Fruit fly (Drosophila melanogaster) whole organism, pupa: ENCODE data around the gene CG1545.
A peak's percentile ranks its signal among the peaks of the same experiment; 100 is the strongest.

Source experiments
- CG10348 ChIP-seq: fragments of 200-800 bp; sonication (Bioruptor generic); IDR thresholded peaks from 2 replicates; pipeline ENCODE4 v1.3.6; 2022; ENCODE audit warnings: missing biosample characterization, missing genetic modification characterization
- CG12605 ChIP-seq: fragments of 200-800 bp; sonication (Bioruptor generic); IDR thresholded peaks from 2 replicates; pipeline ENCODE4 v1.3.6; 2022; ENCODE audit warnings: missing biosample characterization, missing genetic modification characterization
- CG13204 ChIP-seq: fragments of 200-800 bp; sonication (Bioruptor generic); optimal IDR thresholded peaks from 2 replicates; lab custom pipeline; 2018; ENCODE audit warnings: missing biosample characterization, mild to moderate bottlenecking, missing genetic modification characterization, moderate library complexity
- CG14655 ChIP-seq: fragments of 200-800 bp; sonication (Bioruptor generic); optimal IDR thresholded peaks from 3 replicates; lab custom pipeline; 2017; ENCODE audit warnings: mild to moderate bottlenecking, missing biosample characterization, missing genetic modification reagents, missing genetic modification characterization
- CG15710 ChIP-seq: fragments of 200-800 bp; sonication (Bioruptor generic); optimal IDR thresholded peaks from 2 replicates; lab custom pipeline; 2018; ENCODE audit warnings: missing biosample characterization, mild to moderate bottlenecking, missing genetic modification characterization, moderate library complexity
- CG17806 ChIP-seq: fragments of 200-800 bp; sonication (Bioruptor generic); optimal IDR thresholded peaks from 2 replicates; lab custom pipeline; 2018; ENCODE audit warnings: missing biosample characterization, mild to moderate bottlenecking, missing genetic modification characterization, moderate library complexity
- CG32121 ChIP-seq: fragments of 200-800 bp; sonication (Bioruptor generic); IDR thresholded peaks from 2 replicates; pipeline ENCODE4 v1.3.6; 2022; ENCODE audit warnings: missing biosample characterization, missing genetic modification characterization
- CG34367 ChIP-seq: fragments of 200-800 bp; sonication (Bioruptor generic); optimal IDR thresholded peaks from 2 replicates; lab custom pipeline; 2018; ENCODE audit warnings: missing biosample characterization, mild to moderate bottlenecking, missing genetic modification characterization
- CG4496 ChIP-seq: fragments of 200-800 bp; sonication (Bioruptor generic); IDR thresholded peaks from 3 replicates; pipeline ENCODE4 v1.3.6; 2022; ENCODE audit warnings: missing biosample characterization, missing genetic modification characterization
- CG8159 ChIP-seq: fragments of 200-800 bp; sonication (Bioruptor generic); optimal IDR thresholded peaks from 3 replicates; lab custom pipeline; 2018; ENCODE audit warnings: missing biosample characterization, mild to moderate bottlenecking, missing genetic modification characterization, moderate library complexity
- CG8301 ChIP-seq: fragments of 200-800 bp; sonication (Bioruptor generic); optimal IDR thresholded peaks from 2 replicates; lab custom pipeline; 2018; ENCODE audit warnings: missing biosample characterization, mild to moderate bottlenecking, missing genetic modification characterization
- CG9948 ChIP-seq: fragments of 200-800 bp; sonication (Bioruptor generic); optimal IDR thresholded peaks from 2 replicates; lab custom pipeline; 2018; ENCODE audit warnings: missing biosample characterization, mild to moderate bottlenecking, missing genetic modification characterization, moderate library complexity
- D1 ChIP-seq: fragments of 200-800 bp; sonication (Bioruptor generic); optimal IDR thresholded peaks from 2 replicates; lab custom pipeline; 2018; ENCODE audit warnings: missing biosample characterization, mild to moderate bottlenecking, missing genetic modification characterization, moderate library complexity
- EcR ChIP-seq: fragments of 200-800 bp; sonication (Bioruptor generic); optimal IDR thresholded peaks from 3 replicates; lab custom pipeline; 2019; ENCODE audit warnings: missing biosample characterization, missing genetic modification characterization, mild to moderate bottlenecking, moderate library complexity, missing genetic modification reagents
- Ets98B ChIP-seq: fragments of 200-800 bp; sonication (Bioruptor generic); IDR thresholded peaks from 2 replicates; pipeline ENCODE4 v1.3.6; 2022; ENCODE audit warnings: missing biosample characterization, missing genetic modification characterization
- Pif1A ChIP-seq: fragments of 200-800 bp; sonication (Bioruptor generic); optimal IDR thresholded peaks from 3 replicates; lab custom pipeline; 2016; ENCODE audit warnings: missing biosample characterization, missing genetic modification characterization
- Pif1B ChIP-seq: fragments of 200-800 bp; sonication (Bioruptor generic); optimal IDR thresholded peaks from 3 replicates; lab custom pipeline; 2016; ENCODE audit warnings: missing biosample characterization, missing genetic modification characterization
- Snoo ChIP-seq: fragments of 200-800 bp; sonication (Bioruptor generic); optimal IDR thresholded peaks from 3 replicates; lab custom pipeline; 2017; ENCODE audit warnings: missing biosample characterization, mild to moderate bottlenecking, missing genetic modification characterization, inconsistent platforms
- fd96Ca ChIP-seq: fragments of 200-800 bp; sonication (Bioruptor generic); IDR thresholded peaks from 3 replicates; pipeline ENCODE4 v1.3.6; 2022; ENCODE audit warnings: missing biosample characterization, missing genetic modification characterization
- gl ChIP-seq: fragments of 200-800 bp; sonication (Bioruptor generic); optimal IDR thresholded peaks from 2 replicates; lab custom pipeline; 2018; ENCODE audit warnings: missing biosample characterization, mild to moderate bottlenecking, missing genetic modification characterization
- rn ChIP-seq: fragments of 200-800 bp; sonication (Bioruptor generic); IDR thresholded peaks from 2 replicates; pipeline ENCODE4 v1.3.6; 2022; ENCODE audit warnings: missing biosample characterization, missing genetic modification characterization

The CG1545 gene

dm6 chrX:11081242-11081641 lies 21.8 kb upstream of the CG1545 start:
- TF ChIP-seq fd96Ca (0 out of 3 replicates have a peak, but pooled peaks have one; percentile 42), gl (tag; lab: Kevin White, UChicago) (no peak), CG34367 (tag; lab: Kevin White, UChicago) (peak; percentile 22), CG15710 (tag; lab: Kevin White, UChicago) (peak; percentile 58), CG32121 (0 out of 2 replicates have a peak, but pooled peaks have one; percentile 43), CG13204 (GFP tag; lab: Kevin White, UChicago) (no peak), CG8159 (tag; lab: Kevin White, UChicago) (peak; percentile 56), Pif1B (GFP tag; lab: Kevin White, UChicago) (no peak), Pif1A (GFP tag; lab: Kevin White, UChicago) (no peak), rn (GFP tag; lab: Robert Waterston, UW) (no peak), CG8301 (tag; lab: Kevin White, UChicago) (peak; percentile 56), CG9948 (peak; percentile 52), CG12605 (GFP tag; lab: Robert Waterston, UW) (0 out of 2 replicates have a peak, but pooled peaks have one; percentile 23), Snoo (no peak), CG17806 (tag; lab: Kevin White, UChicago) (no peak), EcR (GFP tag; lab: Kevin White, UChicago) (no peak), CG4496 (GFP tag; lab: Robert Waterston, UW) (peak; percentile 66), Ets98B (GFP tag; lab: Robert Waterston, UW) (peak; percentile 35; the same call in 1 of the 2 replicates), D1 (tag; lab: Kevin White, UChicago) (no peak), CG10348 (no peak), CG14655 (GFP tag; lab: Kevin White, UChicago) (peak; percentile 64)

dm6 chrX:11066252-11066651 lies 6.8 kb upstream of the CG1545 start, which contains the start of gene CG15203:
CG15203 (plus strand) TSS chrX:11066552.
- TF ChIP-seq CG12605 (GFP tag; lab: Robert Waterston, UW) (no peak), gl (tag; lab: Kevin White, UChicago) (no peak), CG8159 (tag; lab: Kevin White, UChicago) (no peak), CG14655 (GFP tag; lab: Kevin White, UChicago) (no peak), CG34367 (tag; lab: Kevin White, UChicago) (no peak), D1 (tag; lab: Kevin White, UChicago) (no peak), CG32121 (no peak), Pif1A (GFP tag; lab: Kevin White, UChicago) (no peak), CG10348 (no peak), Pif1B (GFP tag; lab: Kevin White, UChicago) (no peak), rn (GFP tag; lab: Robert Waterston, UW) (no peak), CG17806 (tag; lab: Kevin White, UChicago) (no peak), EcR (GFP tag; lab: Kevin White, UChicago) (no peak)

dm6 chrX:11063070-11063469 lies 3.7 kb upstream of the CG1545 start, which contains the start of gene CG1537:
CG1537 (minus strand) TSS chrX:11063170.
- no peak for TF ChIP-seq Ets98B (GFP tag; lab: Robert Waterston, UW)
- no peak for TF ChIP-seq CG32121
- TF ChIP-seq CG13204 (GFP tag; lab: Kevin White, UChicago) = no peak
- no peak for TF ChIP-seq EcR (GFP tag; lab: Kevin White, UChicago)
- TF ChIP-seq CG8301 (tag; lab: Kevin White, UChicago) = no peak
- no peak for TF ChIP-seq CG9948
- no peak for TF ChIP-seq Snoo
- no peak for TF ChIP-seq CG8159 (tag; lab: Kevin White, UChicago)

- TF ChIP-seq EcR (GFP tag; lab: Kevin White, UChicago) = no peak
- no peak for TF ChIP-seq Pif1A (GFP tag; lab: Kevin White, UChicago)
- no peak for TF ChIP-seq gl (tag; lab: Kevin White, UChicago)
- TF ChIP-seq Ets98B (GFP tag; lab: Robert Waterston, UW) = no peak
- no peak for TF ChIP-seq CG4496 (GFP tag; lab: Robert Waterston, UW)
- TF ChIP-seq rn (GFP tag; lab: Robert Waterston, UW) = no peak
- TF ChIP-seq Snoo = no peak
- TF ChIP-seq CG13204 (GFP tag; lab: Kevin White, UChicago) = no peak
- no peak for TF ChIP-seq CG10348
- no peak for TF ChIP-seq CG8301 (tag; lab: Kevin White, UChicago)
- TF ChIP-seq CG34367 (tag; lab: Kevin White, UChicago) = no peak
- TF ChIP-seq CG8159 (tag; lab: Kevin White, UChicago) = no peak
- no peak for TF ChIP-seq CG14655 (GFP tag; lab: Kevin White, UChicago)
- TF ChIP-seq Pif1B (GFP tag; lab: Kevin White, UChicago) = no peak
Observed at dm6 chrX:11053456-11053855, 6.0 kb downstream of the CG1545 start, which contains the start of gene CG1552. CG1552 (minus strand) TSS chrX:11053556.

dm6 chrX:11044456-11044855 lies 15.0 kb downstream of the CG1545 start, which contains the start of gene SmydA-4:
SmydA-4 (plus strand) TSS chrX:11044756.
- no peak for TF ChIP-seq fd96Ca
- TF ChIP-seq CG32121 = peak; percentile 15; the same call in 1 of the 2 replicates

- TF ChIP-seq Ets98B (GFP tag; lab: Robert Waterston, UW) (no peak), CG32121 (no peak), CG4496 (GFP tag; lab: Robert Waterston, UW) (no peak), CG8301 (tag; lab: Kevin White, UChicago) (no peak)
Observed at dm6 chrX:11039788-11040187, 19.6 kb downstream of the CG1545 start, which contains the start of gene vex. vex (minus strand) TSS chrX:11039901.
